Fruit fly (Drosophila melanogaster): ENCODE data around the gene Gr68a.

DNA sequence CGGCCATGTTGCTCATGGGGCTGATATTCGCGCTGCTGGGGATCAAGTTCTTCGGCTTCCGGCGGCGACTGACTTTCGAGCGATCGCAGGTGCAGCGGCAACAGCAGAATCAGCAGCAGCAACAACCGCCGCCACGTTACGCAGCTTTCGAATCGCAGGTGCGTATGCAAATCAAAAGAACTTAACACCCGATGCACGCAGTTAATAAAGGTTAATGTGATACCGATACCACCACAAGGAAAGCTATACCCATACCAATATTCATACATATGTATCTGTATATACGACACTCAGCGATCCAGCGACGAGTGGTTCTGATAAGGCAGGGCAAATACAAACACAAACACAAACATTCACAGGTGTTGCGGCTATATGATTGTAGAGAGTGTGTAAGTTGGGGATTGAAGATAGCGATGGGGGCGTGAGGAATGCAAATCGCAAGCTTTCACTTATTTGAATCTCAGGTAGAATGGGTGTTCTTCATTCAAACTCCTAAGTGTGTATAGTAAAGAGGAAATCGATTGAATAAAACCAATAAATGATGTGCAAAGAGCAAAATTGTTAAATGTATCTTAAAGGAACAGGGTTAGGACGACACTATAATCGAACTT is 26.3 kb downstream of the Gr68a start:
- TF ChIP-seq CG33017 (tag; optimal IDR thresholded peaks at IDR 0.05) (no peak), kay (GFP tag; ENCODE audit: borderline replicate concordance) (peak; percentile 21), tj (GFP tag; optimal IDR thresholded peaks at IDR 0.05) (peak; percentile 33), Clk (GFP tag; optimal IDR thresholded peaks at IDR 0.05) (no peak)

All from whole organism, adult.